Worm (Caenorhabditis elegans) whole organism, L3 larva: ENCODE measurements around the gene sec-6.

Experiments
- ama-1 ChIP-seq: fragments of 150-350 bp; optimal IDR thresholded peaks from 2 replicates; lab custom pipeline; 2018
- egl-27 ChIP-seq: sonication (generic microtip); optimal IDR thresholded peaks from 4 replicates; lab custom pipeline; 2017; ENCODE audit warnings: missing biosample characterization, missing genetic modification reagents, missing genetic modification characterization

ce11 chrII:5377467-5378238 is 18.3 kb downstream of the sec-6 start, which contains the start of gene prdx-2:
- TF ChIP-seq egl-27 (tag; lab: Kevin White, UChicago): no peak
- no peak for TF ChIP-seq ama-1 (lab: Kevin White, UChicago)
